Worm (Caenorhabditis elegans): ENCODE data around the gene eif-2Bepsilon.

DNA sequence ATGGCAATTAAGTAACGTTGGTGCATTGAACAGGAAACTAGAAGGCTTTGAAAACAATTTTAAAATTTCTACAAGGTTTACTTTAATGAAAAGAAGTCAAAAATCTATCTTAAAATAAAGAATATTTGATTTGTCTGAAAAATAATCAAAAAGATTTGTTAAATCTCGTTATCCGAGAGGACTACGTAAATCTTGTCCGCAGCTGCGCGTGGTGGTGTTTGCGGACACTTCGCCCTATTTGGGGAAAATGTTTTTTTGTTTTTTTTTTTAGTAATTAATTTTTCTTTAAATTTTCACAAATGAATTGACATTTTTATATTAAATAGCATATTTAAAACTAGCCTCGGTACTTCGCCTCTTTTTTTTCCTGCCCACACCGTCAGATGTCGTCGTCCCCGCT is 22.3 kb downstream of the eif-2Bepsilon start:
- TF ChIP-seq pha-4 (tag; optimal IDR thresholded peaks at IDR 0.05) (no peak), Y53F4B.3 (GFP tag; IDR thresholded peaks at IDR 0.05) (no peak), dox-1 (GFP tag; IDR thresholded peaks at IDR 0.05) (no peak), K11D2.4 (GFP tag; IDR thresholded peaks at IDR 0.05) (no peak), nfya-1 (tag; optimal IDR thresholded peaks at IDR 0.05; ENCODE audit: borderline replicate concordance, insufficient read depth) (no peak), ztf-18 (tag; optimal IDR thresholded peaks at IDR 0.05) (no peak), aptf-3 (GFP tag; IDR thresholded peaks at IDR 0.05) (no peak), ama-1 (optimal IDR thresholded peaks at IDR 0.05) (no peak), ama-1 (GFP tag; optimal IDR thresholded peaks at IDR 0.05) (no peak)

Data from whole organism, young adult.